Worm (Caenorhabditis elegans) whole organism, midembryonic: ENCODE data around the gene C26B2.8.

ENCODE experiments used
- cog-1 ChIP-seq: sonication (generic microtip); optimal IDR thresholded peaks from 2 replicates; lab custom pipeline; 2016; ENCODE audit warnings: missing genetic modification characterization, missing compliant biosample characterization
- ztf-23 ChIP-seq: fragments of 200-800 bp; sonication (Bioruptor generic); IDR thresholded peaks from 2 replicates; pipeline ENCODE4 v1.3.6; 2022; ENCODE audit warnings: missing genetic modification reagents, missing genetic modification characterization, missing compliant biosample characterization
- ztf-29 ChIP-seq: fragments of 200-800 bp; sonication (Bioruptor generic); IDR thresholded peaks from 2 replicates; pipeline ENCODE4 v1.3.6; 2022; ENCODE audit warnings: missing genetic modification reagents, missing genetic modification characterization, missing compliant biosample characterization

DNA sequence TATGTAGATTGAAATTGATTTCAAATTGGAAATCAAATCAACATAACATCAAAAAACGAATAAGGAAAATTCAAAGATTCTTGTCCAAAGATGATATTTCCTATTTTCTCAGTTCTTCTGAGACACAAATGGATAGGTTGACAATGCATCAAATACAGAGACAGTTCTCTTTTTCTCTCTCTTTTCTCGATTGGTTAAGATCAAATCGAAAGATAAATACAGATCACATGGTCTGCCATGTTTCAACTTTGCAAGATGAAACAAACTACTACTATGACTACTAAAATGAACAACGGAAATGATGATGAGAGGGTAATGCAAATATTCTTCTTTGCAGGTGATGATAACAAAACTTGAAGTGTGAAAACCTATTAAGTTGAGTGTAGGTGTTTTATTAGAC, 22.5 kb downstream of the C26B2.8 start:
- no peak for TF ChIP-seq ztf-29 (GFP tag; lab: Robert Waterston, UW)
- TF ChIP-seq cog-1, result no peak
- no peak for TF ChIP-seq ztf-23 (GFP tag; lab: Robert Waterston, UW)
